Worm (Caenorhabditis elegans) whole organism, dauer: Measurements from ENCODE around the gene tcl-2.

Experiments used
- unc-62 ChIP-seq: sonication (generic microtip); optimal IDR thresholded peaks from 2 replicates; lab custom pipeline; 2017; ENCODE audit warnings: missing biosample characterization, missing genetic modification reagents, missing genetic modification characterization

Gene tcl-2

ce11 chrIV:178696-179095 is at the start of gene tcl-2:
tcl-2 (plus strand) TSS chrIV:179083.
- no peak for TF ChIP-seq unc-62

DNA sequence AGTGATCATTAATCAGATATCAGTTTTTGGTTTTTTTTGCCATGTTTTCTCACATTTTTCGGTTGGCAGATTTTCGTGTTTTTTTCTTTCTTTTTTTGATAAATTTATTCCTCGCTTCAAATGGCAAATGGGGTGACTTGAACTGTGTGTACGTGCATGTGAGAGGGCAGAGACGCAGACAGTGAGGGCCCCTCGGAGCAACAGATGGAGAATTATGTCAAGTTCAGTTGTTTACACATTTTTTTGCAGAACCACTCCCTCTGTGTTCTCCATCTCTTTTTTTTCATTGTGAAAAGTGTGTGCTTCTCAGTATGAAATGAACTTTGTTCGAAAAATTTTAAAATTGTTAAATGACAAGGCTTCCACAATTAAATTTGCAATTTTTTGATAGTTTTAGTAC is 48.7 kb upstream of the tcl-2 start:
- no peak for TF ChIP-seq unc-62

DNA sequence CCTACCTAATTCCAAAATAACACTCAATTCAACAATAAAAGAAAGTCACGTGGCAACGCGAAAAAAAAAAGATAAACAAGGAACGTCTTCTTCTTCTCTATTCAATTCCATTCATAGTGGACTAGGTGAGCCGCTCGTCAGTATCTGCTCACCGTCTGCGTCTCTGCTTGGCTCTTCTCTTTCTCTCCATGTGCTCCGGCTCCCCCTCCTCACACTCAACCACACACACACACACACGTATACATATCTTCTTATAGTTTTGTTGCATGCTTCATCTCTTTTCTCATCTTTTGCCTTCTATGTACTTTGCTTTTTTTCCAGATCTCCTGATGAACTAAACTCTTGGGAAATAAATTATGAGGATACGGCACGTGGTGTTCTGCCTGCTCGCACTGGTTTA is 46.8 kb upstream of the tcl-2 start, which contains the start of gene daf-1:
Gene daf-1, plus strand, starts transcription at position 322 of the 400 bp plus-strand sequence.
- TF ChIP-seq unc-62: no peak

DNA sequence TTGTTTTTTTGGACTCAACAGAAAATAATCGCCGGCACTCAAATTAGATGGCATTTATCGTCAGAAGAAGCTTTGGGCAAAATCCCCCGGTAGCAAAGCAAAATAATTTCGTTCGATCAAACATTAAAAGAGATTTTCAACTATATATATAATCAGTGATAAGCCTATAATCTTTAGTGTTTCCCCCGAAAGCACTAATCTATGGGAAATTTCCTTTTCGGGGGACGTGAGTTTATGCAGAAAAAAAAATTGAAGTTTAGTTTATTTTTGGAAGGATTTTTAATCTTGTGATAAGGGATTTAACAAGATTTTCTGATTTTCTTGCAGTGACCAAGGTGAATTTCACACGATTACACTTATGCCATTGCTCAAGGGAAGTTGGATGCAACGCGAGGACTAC is 44.9 kb upstream of the tcl-2 start:
- TF ChIP-seq unc-62: no peak

DNA sequence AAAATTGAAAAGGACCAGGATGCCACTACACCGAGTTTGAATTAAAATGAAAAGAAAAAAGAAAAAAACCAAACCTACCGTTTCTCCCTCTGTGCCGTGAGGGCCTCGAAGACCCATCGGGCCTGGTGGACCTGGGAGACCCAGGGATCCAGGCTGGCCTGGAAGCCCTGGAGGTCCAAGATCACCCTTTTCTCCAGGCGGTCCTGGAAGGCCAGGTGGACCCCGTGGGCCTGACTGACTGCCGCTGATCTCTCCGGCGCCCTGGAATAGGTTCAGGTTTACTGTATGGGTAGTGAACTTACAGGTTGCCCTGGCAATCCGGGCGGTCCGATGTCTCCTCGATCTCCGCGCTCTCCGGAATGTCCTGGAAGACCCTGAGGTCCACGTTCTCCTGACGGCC is 39.2 kb upstream of the tcl-2 start:
- no peak for TF ChIP-seq unc-62

DNA sequence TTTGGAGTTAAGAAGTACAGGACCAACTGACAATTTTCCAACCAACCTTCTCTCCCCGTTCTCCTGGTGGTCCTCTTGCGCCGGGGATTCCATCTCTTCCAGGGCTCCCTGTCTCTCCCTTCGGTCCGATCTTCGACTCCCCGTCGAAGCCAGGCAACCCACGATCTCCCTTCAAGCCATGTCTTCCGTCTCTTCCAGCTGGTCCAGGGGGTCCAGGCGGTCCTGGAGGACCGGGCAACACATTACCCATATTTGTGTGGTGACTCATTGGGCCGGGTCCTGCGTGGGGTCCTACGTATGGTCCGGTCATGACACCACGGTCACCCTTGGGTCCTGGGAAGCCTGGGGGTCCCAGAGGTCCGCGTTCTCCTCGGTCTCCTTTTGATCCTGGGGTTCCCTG is 37.9 kb upstream of the tcl-2 start:
- TF ChIP-seq unc-62: no peak

DNA sequence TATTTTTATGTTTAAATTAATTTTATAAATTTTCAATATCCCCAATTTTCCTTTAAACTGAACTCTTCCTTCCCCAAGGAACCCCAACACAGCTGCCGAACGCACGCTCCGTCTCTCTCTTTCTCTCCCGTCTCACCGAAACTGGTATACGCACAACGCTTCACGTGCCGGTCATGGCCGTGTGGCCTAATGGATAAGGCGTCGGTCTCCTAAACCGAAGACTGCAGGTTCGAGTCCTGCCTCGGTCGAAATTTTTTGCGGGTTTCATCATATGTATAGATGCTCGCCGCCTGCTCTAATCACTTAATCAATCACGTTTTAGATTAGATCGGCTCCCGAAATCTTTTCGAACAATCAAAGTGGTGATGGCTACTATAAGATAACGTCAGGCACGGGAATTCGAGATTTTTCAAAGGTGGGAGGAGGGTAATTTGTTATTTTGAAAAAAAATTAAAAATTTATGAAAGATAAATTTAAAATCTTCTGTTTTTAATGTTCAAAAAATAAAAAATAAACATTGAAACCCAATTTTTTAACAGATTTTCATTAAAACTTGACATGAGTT is 35.0 kb upstream of the tcl-2 start:
- TF ChIP-seq unc-62: no peak

DNA sequence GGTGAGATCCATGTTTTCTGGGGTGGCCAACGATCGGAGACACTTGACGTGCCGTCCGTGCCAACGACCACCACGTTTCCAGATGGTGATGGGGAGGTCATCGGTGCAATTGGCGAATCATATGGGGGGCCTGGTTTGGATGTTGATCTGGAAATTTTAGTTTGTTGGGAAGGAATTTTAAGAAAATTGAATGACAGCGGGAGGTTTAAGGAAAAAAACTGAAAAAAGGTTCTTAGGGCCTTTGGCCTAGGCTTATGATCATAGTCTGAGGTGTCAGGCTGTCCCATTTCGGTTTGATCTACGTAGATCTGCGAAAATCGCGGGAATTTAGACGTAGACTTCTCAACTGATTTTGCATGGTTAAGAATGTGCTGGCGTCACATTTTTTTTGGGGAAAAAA is 31.1 kb upstream of the tcl-2 start, which contains the start of gene col-99:
Gene col-99, minus strand, starts transcription at position 101 of the 400 bp plus-strand sequence.
- no peak for TF ChIP-seq unc-62

DNA sequence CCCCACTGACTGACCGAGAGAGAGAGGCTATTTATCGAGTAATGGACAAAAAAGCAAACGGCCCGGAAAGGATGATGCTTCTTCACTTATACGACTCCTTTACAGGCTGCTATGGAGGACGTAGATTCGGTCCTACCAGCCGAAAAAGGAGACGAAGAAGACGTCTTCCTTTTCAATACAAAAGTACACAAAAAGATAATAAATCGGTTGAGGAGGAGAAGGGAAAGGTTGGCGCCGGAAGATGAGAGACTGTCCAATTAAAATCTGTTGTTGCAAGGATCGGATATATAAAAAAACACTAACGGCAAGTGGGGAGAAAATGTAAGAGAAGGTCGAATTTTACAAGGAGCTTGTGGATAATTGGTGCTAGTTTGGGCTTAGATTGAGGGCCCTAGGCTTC is 30.1 kb upstream of the tcl-2 start:
- TF ChIP-seq unc-62: no peak

DNA sequence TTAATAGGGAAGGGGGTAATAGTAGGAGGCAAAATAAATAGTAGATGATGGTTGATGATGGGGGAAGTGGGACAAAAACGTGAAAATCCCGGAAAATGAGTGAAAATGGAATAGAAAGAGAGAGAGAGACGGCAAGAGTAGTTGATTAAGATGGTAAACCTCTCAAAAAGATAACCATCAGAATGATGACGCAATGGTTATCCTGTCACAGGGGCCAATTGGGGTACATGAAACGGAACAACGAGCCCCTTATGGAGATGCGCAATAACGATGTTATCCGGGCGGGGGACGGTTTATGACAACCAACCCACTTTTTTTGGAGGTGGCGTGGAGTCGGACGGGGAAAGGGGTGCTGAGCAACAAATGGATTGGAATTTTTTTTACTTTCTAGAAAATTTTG is 29.1 kb upstream of the tcl-2 start:
- no peak for TF ChIP-seq unc-62

- no peak for TF ChIP-seq unc-62
These were observed 21.1 kb upstream of the tcl-2 start, which contains the start of gene gegf-1 for ce11 chrIV:157809-158208. gegf-1 (minus strand) TSS chrIV:157909.

ce11 chrIV:158662-159061 is 20.2 kb upstream of the tcl-2 start, which contains the start of gene Y38C1AA.7:
Y38C1AA.7 (plus strand) TSS chrIV:158962.
- no peak for TF ChIP-seq unc-62

DNA sequence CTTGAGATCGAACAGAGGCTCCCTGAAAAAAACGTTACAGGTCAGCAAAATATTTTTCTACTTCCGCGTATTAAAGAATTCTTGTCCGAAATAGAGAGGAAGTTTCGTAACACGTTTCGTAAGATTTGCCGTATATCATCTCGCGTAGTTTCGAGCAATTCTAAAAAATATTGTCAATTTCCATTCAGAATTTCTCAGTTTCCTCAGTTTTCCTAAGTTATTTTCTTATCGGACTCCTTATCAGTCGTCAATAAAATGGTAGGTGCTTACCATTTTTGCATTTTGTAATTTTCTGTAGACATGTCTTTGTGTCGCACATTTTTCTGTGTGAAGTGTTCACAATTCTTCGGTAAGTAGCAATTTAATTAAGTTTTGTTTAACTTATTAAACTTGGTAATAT is 19.0 kb upstream of the tcl-2 start, which contains the start of gene Y38C1AA.19:
Gene Y38C1AA.19, plus strand, starts transcription at position 301 of the 400 bp plus-strand sequence.
- no peak for TF ChIP-seq unc-62

DNA sequence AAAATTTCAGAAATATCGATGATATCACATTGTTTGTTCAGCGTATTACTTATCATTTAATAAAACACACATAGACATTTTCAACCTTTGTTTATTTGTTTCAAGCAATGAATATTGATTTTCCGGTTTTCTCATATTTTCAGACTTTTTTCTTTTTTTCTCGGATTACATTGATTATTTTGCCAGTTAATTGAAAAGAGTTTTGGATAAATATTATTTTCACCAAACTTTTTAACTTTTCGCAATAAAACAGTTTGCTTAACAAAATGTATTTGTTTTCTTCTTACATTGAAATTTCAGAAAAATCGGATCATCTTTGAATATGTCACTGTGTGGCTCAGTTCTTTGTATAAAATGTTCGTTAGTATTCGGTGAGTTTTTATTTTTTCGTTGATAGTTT is 16.4 kb upstream of the tcl-2 start, which contains the start of gene Y38C1AA.6:
Gene Y38C1AA.6, plus strand, starts transcription at position 301 of the 400 bp plus-strand sequence.
- TF ChIP-seq unc-62: no peak

DNA sequence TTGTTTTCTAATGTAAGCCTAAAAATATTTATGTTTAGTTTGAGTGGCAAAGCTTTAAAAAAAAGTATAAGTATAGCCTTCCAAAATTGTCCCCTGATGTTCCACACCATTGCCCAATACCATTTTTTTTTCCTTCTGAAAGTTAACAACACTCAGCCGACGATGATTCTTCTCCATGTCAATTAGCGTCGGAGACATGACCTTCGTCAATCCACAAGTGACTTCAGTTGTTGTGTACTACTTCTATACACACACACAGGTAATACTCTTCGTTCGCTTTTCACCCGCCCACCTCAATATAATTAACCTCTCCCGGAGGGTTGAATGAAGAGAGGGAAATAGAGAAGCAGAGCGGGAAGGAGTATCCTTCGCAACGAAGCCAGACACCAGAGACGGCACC is 14.1 kb upstream of the tcl-2 start, which contains the start of gene cutl-24:
Gene cutl-24, plus strand, starts transcription at position 301 of the 400 bp plus-strand sequence.
- TF ChIP-seq unc-62: no peak

DNA sequence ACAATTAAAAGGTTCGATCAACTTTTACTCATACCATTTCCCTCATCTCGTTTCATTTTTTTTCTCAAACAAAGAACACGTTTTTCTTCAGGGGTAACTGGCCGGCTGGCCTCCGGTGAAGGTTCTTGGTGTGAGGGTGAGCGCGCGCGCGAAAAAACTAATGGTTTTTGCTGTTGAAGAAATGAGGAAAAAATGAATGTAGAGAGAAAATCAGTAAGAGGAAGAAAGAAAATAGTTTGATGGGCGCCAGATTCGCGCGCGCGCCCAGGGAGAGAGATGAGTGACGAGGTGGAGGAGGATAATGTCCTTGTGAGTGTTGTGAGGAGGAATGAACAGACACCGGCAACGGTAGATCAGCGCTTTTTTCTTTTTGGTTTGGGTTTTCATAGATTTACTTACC is 7.8 kb upstream of the tcl-2 start:
- no peak for TF ChIP-seq unc-62

ce11 chrIV:172990-173389 is 5.9 kb upstream of the tcl-2 start:
- TF ChIP-seq unc-62: no peak

DNA sequence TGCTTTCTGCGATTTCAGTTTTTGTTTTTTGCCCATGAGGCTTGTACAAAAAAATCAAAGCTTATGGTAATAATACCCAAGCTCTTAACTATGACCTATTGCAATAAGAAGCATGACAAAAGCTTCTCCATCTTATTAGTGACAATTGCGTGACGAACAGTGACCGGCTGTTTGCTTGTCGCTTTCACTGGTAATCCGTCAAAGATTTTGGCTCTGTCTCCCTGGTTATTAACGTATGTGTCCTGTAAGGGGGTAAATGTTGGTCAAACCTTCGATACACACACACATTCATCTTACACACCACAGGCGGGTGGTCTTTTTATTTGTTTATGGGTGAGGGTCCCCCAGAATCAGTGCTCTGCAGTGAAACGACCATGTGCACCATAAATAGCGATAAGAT is 4.8 kb upstream of the tcl-2 start:
- TF ChIP-seq unc-62: no peak

DNA sequence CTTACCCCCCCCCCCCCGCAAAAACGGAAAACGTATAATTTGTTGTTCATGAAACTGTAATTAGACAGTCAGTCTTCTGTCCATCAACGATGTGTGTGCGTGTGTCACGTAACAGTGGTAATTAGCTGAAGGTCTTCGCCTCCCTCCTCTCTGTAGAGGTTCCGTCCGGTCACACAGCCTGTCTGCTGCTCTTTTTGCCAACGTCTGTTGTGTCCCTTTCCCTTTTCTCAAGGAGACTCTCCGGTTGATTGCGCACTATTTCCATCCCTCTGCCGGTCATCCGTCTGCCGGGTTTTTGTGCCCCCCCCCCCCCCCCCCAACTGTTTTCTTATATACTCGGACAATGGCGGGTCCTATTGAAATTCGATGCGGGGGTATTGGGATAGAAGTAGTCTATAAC is 3.2 kb upstream of the tcl-2 start:
- no peak for TF ChIP-seq unc-62
